Fruit fly (Drosophila melanogaster): ENCODE results near the gene CG10650.

- TF ChIP-seq CG10979 (tag; optimal IDR thresholded peaks at IDR 0.05) (no peak), CG4282 (GFP tag; optimal IDR thresholded peaks at IDR 0.05) (no peak), Ssrp (tag; optimal IDR thresholded peaks at IDR 0.05) (no peak), kni (GFP tag; optimal IDR thresholded peaks at IDR 0.05) (no peak), CG14965 (GFP tag; optimal IDR thresholded peaks at IDR 0.05; ENCODE audit: borderline replicate concordance) (no peak), CG13287 (GFP tag; IDR thresholded peaks at IDR 0.05; ENCODE audit: partially characterized antibody) (no peak), ranshi (GFP tag; IDR thresholded peaks at IDR 0.05) (no peak), HLH4C (GFP tag; IDR thresholded peaks at IDR 0.05; ENCODE audit: partially characterized antibody) (no peak), HHEX (GFP tag; optimal IDR thresholded peaks at IDR 0.05) (no peak), br (optimal IDR thresholded peaks at IDR 0.05) (no peak), CG6813 (GFP tag; optimal IDR thresholded peaks at IDR 0.05) (no peak), gro (GFP tag; optimal IDR thresholded peaks at IDR 0.05) (no peak)
These were observed 19.9 kb upstream of the CG10650 start for dm6 chr2L:19015628-19016027.

Measured in whole organism, embryonic.